Worm (Caenorhabditis elegans): ENCODE measurements around the gene F13B6.3.

F13B6.3 gene

DNA sequence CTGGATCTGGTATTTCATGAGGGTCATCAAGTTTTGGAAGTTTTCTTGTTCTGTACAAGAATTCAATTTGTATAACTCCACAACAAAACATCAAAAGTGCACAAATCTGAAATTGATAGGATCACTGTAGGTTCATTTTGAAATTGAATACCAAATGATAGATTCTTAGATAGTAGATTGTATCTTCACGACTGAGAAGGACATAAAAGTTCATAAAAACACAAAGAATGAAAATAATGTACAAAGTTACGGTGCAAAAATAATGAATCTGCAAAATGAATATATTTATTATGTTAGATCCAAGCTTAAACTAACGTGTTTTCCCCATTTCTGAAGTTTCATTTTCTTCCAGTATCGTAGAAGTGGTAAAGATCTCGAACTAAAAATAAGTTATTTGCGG, 35.2 kb upstream of the F13B6.3 start:
- TF ChIP-seq ceh-9 (tag; optimal IDR thresholded peaks at IDR 0.05) (no peak), ceh-19 (GFP tag; optimal IDR thresholded peaks at IDR 0.05) (no peak)

DNA sequence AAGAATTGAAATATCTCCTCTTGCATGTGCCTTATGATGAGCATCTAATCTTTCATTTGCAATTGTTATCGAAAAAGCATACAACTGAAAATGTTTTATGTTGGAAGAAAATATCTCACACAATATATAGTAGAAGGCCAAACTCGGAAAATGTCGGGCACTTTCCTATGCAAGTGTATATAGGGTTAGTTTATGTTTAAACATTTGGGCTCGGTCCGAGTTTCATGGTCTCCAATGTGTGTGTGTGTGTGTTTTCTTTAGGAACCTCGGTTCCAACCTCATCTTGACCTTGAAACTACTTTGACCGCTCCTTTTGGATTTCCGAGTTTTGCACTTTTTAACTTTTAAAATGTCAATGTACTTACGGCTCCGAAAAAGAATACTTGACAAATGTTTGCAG, 33.5 kb upstream of the F13B6.3 start:
- TF ChIP-seq C08G9.2 (tag; optimal IDR thresholded peaks at IDR 0.05): no peak
- TF ChIP-seq ceh-2 (tag; optimal IDR thresholded peaks at IDR 0.05): no peak
- no peak for TF ChIP-seq ceh-22 (tag; optimal IDR thresholded peaks at IDR 0.05)
- no peak for TF ChIP-seq pqm-1 (tag; optimal IDR thresholded peaks at IDR 0.05)
- TF ChIP-seq che-1 (tag; optimal IDR thresholded peaks at IDR 0.05): no peak
- TF ChIP-seq fax-1 (tag; optimal IDR thresholded peaks at IDR 0.05): no peak
- no peak for TF ChIP-seq hlh-30 (tag; optimal IDR thresholded peaks at IDR 0.05; ENCODE audit: insufficient read depth)
- TF ChIP-seq pha-4 (tag; optimal IDR thresholded peaks at IDR 0.05): no peak
- TF ChIP-seq hlh-8 (tag; optimal IDR thresholded peaks at IDR 0.05): no peak
- TF ChIP-seq gmeb-2 (tag; optimal IDR thresholded peaks at IDR 0.05): no peak
- TF ChIP-seq nfya-1 (tag; optimal IDR thresholded peaks at IDR 0.05): no peak
- no peak for TF ChIP-seq ceh-18 (tag; optimal IDR thresholded peaks at IDR 0.05)
- TF ChIP-seq rnt-1 (tag; optimal IDR thresholded peaks at IDR 0.05): no peak
- no peak for TF ChIP-seq sdc-2 (tag; optimal IDR thresholded peaks at IDR 0.05)
- TF ChIP-seq nhr-232 (tag; optimal IDR thresholded peaks at IDR 0.05): no peak

ce11 chrIV:7497750-7498149, 32.0 kb upstream of the F13B6.3 start, which contains the start of gene egas-4:
TSS of gene egas-4 (minus strand) at chrIV:7497850.
- TF ChIP-seq ref-2 (tag; optimal IDR thresholded peaks at IDR 0.05): no peak
- TF ChIP-seq F13H6.1 (tag; optimal IDR thresholded peaks at IDR 0.05): no peak
- no peak for TF ChIP-seq ceh-30 (tag; optimal IDR thresholded peaks at IDR 0.05)
- TF ChIP-seq dmd-4 (tag; optimal IDR thresholded peaks at IDR 0.05; ENCODE audit: borderline replicate concordance): no peak
- TF ChIP-seq nfya-1 (tag; optimal IDR thresholded peaks at IDR 0.05): no peak
- no peak for TF ChIP-seq pha-2 (tag; optimal IDR thresholded peaks at IDR 0.05)
- no peak for TF ChIP-seq pag-3 (tag; optimal IDR thresholded peaks at IDR 0.05; ENCODE audit: borderline replicate concordance)
- no peak for TF ChIP-seq nhr-11 (tag; optimal IDR thresholded peaks at IDR 0.05)

- TF ChIP-seq unc-86 (tag; optimal IDR thresholded peaks at IDR 0.05) (no peak), nhr-11 (tag; optimal IDR thresholded peaks at IDR 0.05) (no peak), zip-5 (tag; optimal IDR thresholded peaks at IDR 0.05) (no peak), ets-4 (tag; optimal IDR thresholded peaks at IDR 0.05) (no peak), C08G9.2 (tag; optimal IDR thresholded peaks at IDR 0.05) (no peak), ztf-16 (tag; optimal IDR thresholded peaks at IDR 0.05) (no peak), dmd-4 (tag; optimal IDR thresholded peaks at IDR 0.05; ENCODE audit: borderline replicate concordance) (no peak), ceh-48 (tag; optimal IDR thresholded peaks at IDR 0.05) (no peak), eyg-1 (tag; optimal IDR thresholded peaks at IDR 0.05) (no peak)
These were observed 31.4 kb upstream of the F13B6.3 start for ce11 chrIV:7497205-7497604.

DNA sequence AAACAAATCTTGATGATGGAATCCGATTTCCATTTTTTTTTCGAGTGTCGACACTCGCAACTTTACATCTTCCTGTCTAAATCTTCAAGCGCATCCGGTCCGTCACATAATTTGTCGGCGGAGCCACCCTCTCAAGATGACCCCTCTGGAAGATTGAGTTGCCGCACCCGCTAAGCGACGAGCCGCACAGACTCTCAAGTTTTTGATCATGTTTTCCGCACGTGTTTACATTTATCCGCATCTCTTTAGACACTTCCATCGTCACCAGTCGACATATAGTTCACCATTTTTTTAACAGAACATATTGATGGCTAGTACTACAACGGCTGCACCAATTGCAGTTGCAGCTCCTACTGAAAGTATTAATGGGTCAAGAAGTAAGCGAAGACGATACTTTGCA, 25.7 kb upstream of the F13B6.3 start, which contains the start of gene F55G1.1:
TSS of gene F55G1.1 (plus strand) at position 301 of the 400 bp plus-strand sequence.
- TF ChIP-seq ceh-6 (GFP tag; optimal IDR thresholded peaks at IDR 0.05) (no peak), pag-3 (tag; optimal IDR thresholded peaks at IDR 0.05; ENCODE audit: borderline replicate concordance) (no peak), odd-2 (tag; optimal IDR thresholded peaks at IDR 0.05) (no peak), tbx-7 (tag; optimal IDR thresholded peaks at IDR 0.05) (no peak), ceh-48 (tag; optimal IDR thresholded peaks at IDR 0.05) (no peak), ttx-3 (tag; optimal IDR thresholded peaks at IDR 0.05) (no peak)

- TF ChIP-seq mec-3 (tag; optimal IDR thresholded peaks at IDR 0.05; ENCODE audit: borderline replicate concordance) (no peak), ceh-22 (tag; optimal IDR thresholded peaks at IDR 0.05) (no peak), C08G9.2 (tag; optimal IDR thresholded peaks at IDR 0.05) (no peak), tbx-7 (tag; optimal IDR thresholded peaks at IDR 0.05) (no peak), ceh-48 (tag; optimal IDR thresholded peaks at IDR 0.05) (no peak)
These were observed 22.7 kb upstream of the F13B6.3 start for ce11 chrIV:7488457-7488783.
